Worm (Caenorhabditis elegans) whole organism, late embryonic: Measurements from ENCODE around the gene pcm-1.
A peak's percentile ranks its signal among the peaks of the same experiment; 100 is the strongest.

ENCODE experiments used
- C08G9.2 ChIP-seq: sonication (generic microtip); optimal IDR thresholded peaks from 2 replicates; lab custom pipeline; 2016; ENCODE audit warnings: mild to moderate bottlenecking, missing genetic modification characterization, moderate library complexity, missing compliant biosample characterization
- C38D4.7 ChIP-seq: fragments of 200-800 bp; sonication (Bioruptor generic); optimal IDR thresholded peaks from 2 replicates; lab custom pipeline; 2018; ENCODE audit warnings: mild to moderate bottlenecking, missing genetic modification characterization, moderate library complexity, missing compliant biosample characterization
- F13H6.1 ChIP-seq: sonication (generic microtip); optimal IDR thresholded peaks from 2 replicates; lab custom pipeline; 2016; ENCODE audit warnings: missing genetic modification characterization, missing compliant biosample characterization
- K02D7.2 ChIP-seq: sonication (generic microtip); optimal IDR thresholded peaks from 2 replicates; lab custom pipeline; 2017; ENCODE audit warnings: mild to moderate bottlenecking, missing genetic modification characterization, missing compliant biosample characterization
- Y22D7AL.16 ChIP-seq: sonication (generic microtip); optimal IDR thresholded peaks from 2 replicates; lab custom pipeline; 2016; ENCODE audit warnings: missing genetic modification characterization, missing compliant biosample characterization
- ahr-1 ChIP-seq: sonication (generic microtip); optimal IDR thresholded peaks from 2 replicates; lab custom pipeline; 2016; ENCODE audit warnings: missing genetic modification characterization, missing compliant biosample characterization
- ama-1 ChIP-seq: fragments of 150-350 bp; optimal IDR thresholded peaks from 2 replicates; lab custom pipeline; 2014
- ceh-14 ChIP-seq: sonication (generic microtip); optimal IDR thresholded peaks from 2 replicates; lab custom pipeline; 2016; ENCODE audit warnings: missing genotype, missing genetic modification characterization, missing compliant biosample characterization
- ceh-18 ChIP-seq: sonication (generic microtip); optimal IDR thresholded peaks from 2 replicates; lab custom pipeline; 2016; ENCODE audit warnings: missing genetic modification characterization, missing compliant biosample characterization
- ceh-19 ChIP-seq: fragments of 200-800 bp; sonication (Bioruptor generic); optimal IDR thresholded peaks from 2 replicates; lab custom pipeline; 2018; ENCODE audit warnings: mild to moderate bottlenecking, missing genetic modification characterization, missing compliant biosample characterization
- ceh-2 ChIP-seq: sonication (generic microtip); optimal IDR thresholded peaks from 2 replicates; lab custom pipeline; 2016; ENCODE audit warnings: missing genotype, missing genetic modification characterization, missing compliant biosample characterization
- ceh-24 ChIP-seq: sonication (generic microtip); optimal IDR thresholded peaks from 2 replicates; lab custom pipeline; 2016; ENCODE audit warnings: mild to moderate bottlenecking, missing genetic modification characterization, missing compliant biosample characterization
- ceh-30 ChIP-seq: fragments of 150-350 bp; optimal IDR thresholded peaks from 2 replicates; lab custom pipeline; 2014; ENCODE audit warnings: missing biosample characterization, missing genetic modification characterization
- ceh-31 ChIP-seq: sonication (generic microtip); optimal IDR thresholded peaks from 2 replicates; lab custom pipeline; 2016; ENCODE audit warnings: missing genetic modification characterization, missing compliant biosample characterization
- ceh-34 ChIP-seq: sonication (generic microtip); optimal IDR thresholded peaks from 2 replicates; lab custom pipeline; 2016; ENCODE audit warnings: mild to moderate bottlenecking, missing genetic modification characterization, missing compliant biosample characterization
- ceh-6 ChIP-seq: fragments of 200-800 bp; sonication (Bioruptor generic); optimal IDR thresholded peaks from 2 replicates; lab custom pipeline; 2018; ENCODE audit warnings: mild to moderate bottlenecking, missing genetic modification characterization, missing compliant biosample characterization
- ceh-9 ChIP-seq: sonication (generic microtip); optimal IDR thresholded peaks from 2 replicates; lab custom pipeline; 2016; ENCODE audit warnings: mild to moderate bottlenecking, missing genetic modification characterization, inconsistent platforms, missing compliant biosample characterization
- dve-1 ChIP-seq: sonication (generic microtip); optimal IDR thresholded peaks from 2 replicates; lab custom pipeline; 2017; ENCODE audit warnings: antibody characterized with exemption, mild to moderate bottlenecking, missing genetic modification characterization, missing compliant biosample characterization
- elt-2 ChIP-seq: sonication (generic microtip); optimal IDR thresholded peaks from 2 replicates; lab custom pipeline; 2016; ENCODE audit warnings: missing genetic modification reagents, missing genetic modification characterization, missing compliant biosample characterization
- elt-4 ChIP-seq: sonication (generic microtip); optimal IDR thresholded peaks from 2 replicates; lab custom pipeline; 2016; ENCODE audit warnings: missing genetic modification characterization, missing compliant biosample characterization
- ets-4 ChIP-seq: sonication (generic microtip); optimal IDR thresholded peaks from 2 replicates; lab custom pipeline; 2016; ENCODE audit warnings: missing genetic modification characterization, missing compliant biosample characterization
- fax-1 ChIP-seq: sonication (generic microtip); optimal IDR thresholded peaks from 2 replicates; lab custom pipeline; 2016; ENCODE audit warnings: missing genotype, missing genetic modification characterization, missing compliant biosample characterization
- gmeb-2 ChIP-seq: sonication (generic microtip); optimal IDR thresholded peaks from 2 replicates; lab custom pipeline; 2016; ENCODE audit warnings: missing genetic modification characterization, inconsistent platforms, missing compliant biosample characterization
- hlh-13 ChIP-seq: fragments of 200-800 bp; sonication (Bioruptor generic); optimal IDR thresholded peaks from 2 replicates; lab custom pipeline; 2018; ENCODE audit warnings: mild to moderate bottlenecking, missing genetic modification characterization, missing compliant biosample characterization
- hlh-30 ChIP-seq: sonication (generic microtip); optimal IDR thresholded peaks from 2 replicates; lab custom pipeline; 2017; ENCODE audit warnings: antibody characterized with exemption, missing genetic modification characterization, missing compliant biosample characterization; ENCODE audit not compliant: insufficient read depth
- lim-6 ChIP-seq: sonication (generic microtip); optimal IDR thresholded peaks from 2 replicates; lab custom pipeline; 2016; ENCODE audit warnings: missing genetic modification characterization, missing compliant biosample characterization
- lin-11 ChIP-seq: fragments of 200-800 bp; sonication (Bioruptor generic); optimal IDR thresholded peaks from 2 replicates; lab custom pipeline; 2018; ENCODE audit warnings: mild to moderate bottlenecking, missing genetic modification characterization, missing compliant biosample characterization
- madf-2 ChIP-seq: sonication (generic microtip); optimal IDR thresholded peaks from 2 replicates; lab custom pipeline; 2017; ENCODE audit warnings: missing genetic modification characterization, missing compliant biosample characterization
- mec-3 ChIP-seq: sonication (generic microtip); optimal IDR thresholded peaks from 2 replicates; lab custom pipeline; 2016; ENCODE audit warnings: borderline replicate concordance, missing genetic modification characterization, missing compliant biosample characterization
- nfya-1 ChIP-seq: sonication (generic microtip); optimal IDR thresholded peaks from 2 replicates; lab custom pipeline; 2017; ENCODE audit warnings: missing genetic modification characterization, mild to moderate bottlenecking, missing compliant biosample characterization, antibody characterized with exemption, moderate library complexity
- nhr-232 ChIP-seq: sonication (generic microtip); optimal IDR thresholded peaks from 2 replicates; lab custom pipeline; 2016; ENCODE audit warnings: missing genetic modification characterization, missing compliant biosample characterization
- npax-4 ChIP-seq: sonication (generic microtip); optimal IDR thresholded peaks from 2 replicates; lab custom pipeline; 2016; ENCODE audit warnings: missing genetic modification characterization, missing compliant biosample characterization
- pat-9 ChIP-seq: fragments of 200-800 bp; sonication (Bioruptor generic); optimal IDR thresholded peaks from 2 replicates; lab custom pipeline; 2018; ENCODE audit warnings: mild to moderate bottlenecking, missing genetic modification characterization, moderate library complexity, missing compliant biosample characterization
- pax-1 ChIP-seq: fragments of 150-350 bp; optimal IDR thresholded peaks from 2 replicates; lab custom pipeline; 2014; ENCODE audit warnings: missing biosample characterization, missing genetic modification characterization
- pha-2 ChIP-seq: sonication (generic microtip); optimal IDR thresholded peaks from 2 replicates; lab custom pipeline; 2017; ENCODE audit warnings: mild to moderate bottlenecking, missing genetic modification characterization, missing compliant biosample characterization
- pqm-1 ChIP-seq: sonication (generic microtip); optimal IDR thresholded peaks from 2 replicates; lab custom pipeline; 2016; ENCODE audit warnings: missing genetic modification characterization, missing compliant biosample characterization
- pros-1 ChIP-seq: fragments of 150-350 bp; optimal IDR thresholded peaks from 2 replicates; lab custom pipeline; 2014; ENCODE audit warnings: missing biosample characterization, missing genetic modification reagents, missing genetic modification characterization
- ref-2 ChIP-seq: sonication (generic microtip); optimal IDR thresholded peaks from 2 replicates; lab custom pipeline; 2016; ENCODE audit warnings: missing genetic modification characterization, missing compliant biosample characterization
- rnt-1 ChIP-seq: sonication (generic microtip); optimal IDR thresholded peaks from 2 replicates; lab custom pipeline; 2016; ENCODE audit warnings: missing genetic modification characterization, missing compliant biosample characterization
- sox-2 ChIP-seq: fragments of 200-800 bp; sonication (Bioruptor generic); IDR thresholded peaks from 2 replicates; pipeline ENCODE4 v1.3.6; 2022; ENCODE audit warnings: missing genetic modification reagents, missing genetic modification characterization, missing compliant biosample characterization
- syd-9 ChIP-seq: sonication (generic microtip); optimal IDR thresholded peaks from 2 replicates; lab custom pipeline; 2016; ENCODE audit warnings: mild to moderate bottlenecking, missing genetic modification characterization, moderate library complexity, missing compliant biosample characterization
- tbx-2 ChIP-seq: sonication (generic microtip); optimal IDR thresholded peaks from 2 replicates; lab custom pipeline; 2016; ENCODE audit warnings: missing genetic modification characterization, missing compliant biosample characterization
- ttx-3 ChIP-seq: sonication (generic microtip); optimal IDR thresholded peaks from 2 replicates; lab custom pipeline; 2016; ENCODE audit warnings: missing genetic modification reagents, missing genetic modification characterization, missing compliant biosample characterization
- unc-42 ChIP-seq: sonication (generic microtip); optimal IDR thresholded peaks from 2 replicates; lab custom pipeline; 2016; ENCODE audit warnings: missing genotype, missing genetic modification characterization, missing compliant biosample characterization
- unc-55 ChIP-seq: sonication (generic microtip); optimal IDR thresholded peaks from 2 replicates; lab custom pipeline; 2017; ENCODE audit warnings: missing biosample characterization, missing genetic modification reagents, missing genetic modification characterization
- unc-86 ChIP-seq: sonication (generic microtip); optimal IDR thresholded peaks from 2 replicates; lab custom pipeline; 2016; ENCODE audit warnings: missing genetic modification characterization, missing compliant biosample characterization
- zip-5 ChIP-seq: sonication (generic microtip); optimal IDR thresholded peaks from 2 replicates; lab custom pipeline; 2016; ENCODE audit warnings: missing genetic modification characterization, missing compliant biosample characterization
- ztf-16 ChIP-seq: sonication (generic microtip); optimal IDR thresholded peaks from 2 replicates; lab custom pipeline; 2017; ENCODE audit warnings: missing genetic modification characterization, missing compliant biosample characterization

The pcm-1 gene

DNA sequence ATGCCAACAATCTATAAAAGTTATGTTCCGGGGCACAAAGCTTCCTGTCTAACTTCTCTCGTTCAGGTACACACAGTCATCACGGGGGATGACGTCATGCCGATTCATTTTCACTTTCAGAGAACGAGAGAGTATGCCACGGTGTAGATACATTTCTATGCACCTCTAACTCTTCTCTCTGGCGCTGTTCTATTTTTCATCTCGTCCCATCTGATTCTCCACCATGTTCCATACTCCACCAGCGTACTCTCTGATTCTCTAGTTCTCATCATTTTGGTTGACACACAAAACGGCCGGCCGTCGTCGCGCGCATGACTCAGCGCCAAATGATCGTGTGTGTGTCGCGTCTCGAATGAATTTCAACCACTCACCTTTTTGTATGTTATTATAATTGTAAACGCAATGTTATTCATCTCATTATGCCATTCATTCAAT lies 36.7 kb upstream of the pcm-1 start:
- no peak for TF ChIP-seq lin-11
- peak; percentile 73 for TF ChIP-seq F13H6.1 (tag; lab: Kevin White, UChicago)
- TF ChIP-seq ceh-18 (tag; lab: Kevin White, UChicago) = peak; percentile 85
- TF ChIP-seq dve-1 (tag; lab: Kevin White, UChicago) = peak; percentile 69
- TF ChIP-seq unc-86 (tag; lab: Kevin White, UChicago) = no peak
- no peak for TF ChIP-seq ceh-6
- no peak for TF ChIP-seq hlh-13 (GFP tag; lab: Kevin White, UChicago)
- TF ChIP-seq C38D4.7 (GFP tag; lab: Kevin White, UChicago) = no peak
- no peak for TF ChIP-seq zip-5
- no peak for TF ChIP-seq npax-4 (tag; lab: Kevin White, UChicago)
- TF ChIP-seq unc-55 = peak; percentile 57
- TF ChIP-seq ahr-1 = no peak
- no peak for TF ChIP-seq pros-1 (tag; lab: Kevin White, UChicago)
- TF ChIP-seq ceh-14 (tag; lab: Kevin White, UChicago) = no peak
- TF ChIP-seq ceh-2 (tag; lab: Kevin White, UChicago) = peak; percentile 5
- TF ChIP-seq ref-2 (tag; lab: Kevin White, UChicago) = peak; percentile 25
- peak; percentile 40 for TF ChIP-seq unc-42 (tag; lab: Kevin White, UChicago)
- TF ChIP-seq pax-1 (tag; lab: Kevin White, UChicago) = peak; percentile 13
- peak; percentile 39 for TF ChIP-seq rnt-1
- no peak for TF ChIP-seq Y22D7AL.16 (tag; lab: Kevin White, UChicago)
- no peak for TF ChIP-seq gmeb-2
- TF ChIP-seq ceh-19 (GFP tag; lab: Kevin White, UChicago) = peak; percentile 65
- peak; percentile 22 for TF ChIP-seq fax-1 (tag; lab: Kevin White, UChicago)
- TF ChIP-seq nfya-1 (tag; lab: Kevin White, UChicago) = peak; percentile 72
- peak; percentile 50 for TF ChIP-seq pqm-1 (tag; lab: Kevin White, UChicago)
- TF ChIP-seq ceh-24 (tag; lab: Kevin White, UChicago) = no peak
- TF ChIP-seq hlh-30 (tag; lab: Kevin White, UChicago) = peak; percentile 80
- TF ChIP-seq elt-2 (tag; lab: Kevin White, UChicago) = peak; percentile 41
- TF ChIP-seq C08G9.2 (tag; lab: Kevin White, UChicago) = peak; percentile 52
- no peak for TF ChIP-seq pat-9 (tag; lab: Kevin White, UChicago)
- no peak for TF ChIP-seq pha-2 (tag; lab: Kevin White, UChicago)
- TF ChIP-seq ets-4 (tag; lab: Kevin White, UChicago) = peak; percentile 55
- TF ChIP-seq ztf-16 (tag; lab: Kevin White, UChicago) = peak; percentile 10
- peak; percentile 40 for TF ChIP-seq ceh-34 (tag; lab: Kevin White, UChicago)
- TF ChIP-seq nhr-232 (tag; lab: Kevin White, UChicago) = no peak
- no peak for TF ChIP-seq lim-6 (tag; lab: Kevin White, UChicago)
- peak; percentile 70 for TF ChIP-seq tbx-2
- TF ChIP-seq ttx-3 = no peak
- TF ChIP-seq ceh-31 (tag; lab: Kevin White, UChicago) = peak; percentile 83
- no peak for TF ChIP-seq elt-4
- no peak for TF ChIP-seq mec-3 (tag; lab: Kevin White, UChicago)

DNA sequence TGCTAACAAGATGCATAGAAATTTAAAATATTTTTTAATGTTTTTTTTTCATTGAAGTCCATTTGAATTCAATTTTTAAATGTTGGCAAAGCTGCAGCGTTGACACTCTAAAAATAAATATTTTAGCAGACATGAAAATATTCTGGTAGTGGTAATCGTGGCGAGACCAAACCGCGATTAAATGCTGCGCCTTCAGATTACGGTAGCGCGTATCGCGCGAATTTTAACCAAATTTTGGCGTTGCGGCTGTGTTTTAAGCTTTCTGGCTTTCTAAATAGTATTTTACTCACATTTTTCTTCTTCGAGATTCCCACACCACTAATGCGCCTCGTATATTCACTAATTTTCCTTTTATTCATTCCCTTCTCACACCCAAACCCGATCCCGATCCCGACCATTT lies 32.4 kb upstream of the pcm-1 start, which contains the start of gene cpg-4:
TSS of gene cpg-4 (plus strand) at position 303 of the 400 bp plus-strand sequence.
- TF ChIP-seq nfya-1 (tag; lab: Kevin White, UChicago) = no peak
- TF ChIP-seq elt-4 = no peak
- TF ChIP-seq ref-2 (tag; lab: Kevin White, UChicago) = no peak
- no peak for TF ChIP-seq ztf-16 (tag; lab: Kevin White, UChicago)
- no peak for TF ChIP-seq elt-2 (tag; lab: Kevin White, UChicago)
- TF ChIP-seq madf-2 (tag; lab: Kevin White, UChicago) = no peak
- no peak for TF ChIP-seq syd-9
- no peak for TF ChIP-seq hlh-13 (GFP tag; lab: Kevin White, UChicago)
- TF ChIP-seq fax-1 (tag; lab: Kevin White, UChicago) = no peak
- no peak for TF ChIP-seq hlh-30 (tag; lab: Kevin White, UChicago)
- no peak for TF ChIP-seq K02D7.2
- TF ChIP-seq sox-2 (GFP tag; lab: Robert Waterston, UW) = no peak
- TF ChIP-seq ceh-6 = no peak
- TF ChIP-seq ama-1 (lab: Kevin White, UChicago) = no peak
- no peak for TF ChIP-seq ceh-9 (tag; lab: Kevin White, UChicago)
- no peak for TF ChIP-seq unc-42 (tag; lab: Kevin White, UChicago)
- no peak for TF ChIP-seq ceh-30 (tag; lab: Kevin White, UChicago)
- TF ChIP-seq mec-3 (tag; lab: Kevin White, UChicago) = no peak
